Fruit fly (Drosophila melanogaster): ENCODE results near the gene CG9514.

Gene CG9514

DNA sequence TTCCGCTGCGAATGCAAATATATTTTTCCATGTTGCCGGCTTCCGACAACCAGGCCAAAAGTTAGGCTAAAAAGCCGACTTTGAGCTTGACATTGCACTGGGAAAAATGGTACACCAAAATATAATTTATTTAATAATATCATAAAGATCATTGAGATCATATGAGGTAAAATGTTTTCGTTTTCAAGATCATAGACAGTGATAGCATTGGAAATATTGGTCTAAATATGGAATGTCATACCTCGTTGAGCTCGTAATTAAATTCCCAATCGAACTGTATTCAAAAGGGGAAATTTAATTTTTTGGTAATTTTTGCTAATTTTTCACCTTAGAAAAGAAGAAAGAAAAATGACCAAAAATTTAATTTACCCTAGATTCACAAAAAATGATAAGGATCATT, 12.7 kb downstream of the CG9514 start (continued):
- TF ChIP-seq Lpt (GFP tag; optimal IDR thresholded peaks at IDR 0.05) (no peak), CG7368 (GFP tag; optimal IDR thresholded peaks at IDR 0.05) (no peak), CG6276 (GFP tag; optimal IDR thresholded peaks at IDR 0.05) (no peak), acj6 (GFP tag; optimal IDR thresholded peaks at IDR 0.05) (no peak), Sox14 (GFP tag; optimal IDR thresholded peaks at IDR 0.05) (no peak), Hr39 (GFP tag; optimal IDR thresholded peaks at IDR 0.05) (no peak), CG10631 (GFP tag; optimal IDR thresholded peaks at IDR 0.05) (no peak), fd85E (GFP tag; optimal IDR thresholded peaks at IDR 0.05) (no peak), Met (GFP tag; optimal IDR thresholded peaks at IDR 0.05) (no peak), CG11902 (GFP tag; optimal IDR thresholded peaks at IDR 0.05) (no peak), topi (GFP tag; optimal IDR thresholded peaks at IDR 0.05) (no peak), Blimp-1 (GFP tag; optimal IDR thresholded peaks at IDR 0.05) (no peak), esn (GFP tag; optimal IDR thresholded peaks at IDR 0.05) (no peak), spab (GFP tag; optimal IDR thresholded peaks at IDR 0.05) (no peak), vri (GFP tag; optimal IDR thresholded peaks at IDR 0.05) (no peak), CG16779 (tag; optimal IDR thresholded peaks at IDR 0.05) (no peak), CG4318 (GFP tag; optimal IDR thresholded peaks at IDR 0.05) (peak; percentile 21), CG9139 (GFP tag; optimal IDR thresholded peaks at IDR 0.05) (no peak), lz (GFP tag; optimal IDR thresholded peaks at IDR 0.05) (no peak)

DNA sequence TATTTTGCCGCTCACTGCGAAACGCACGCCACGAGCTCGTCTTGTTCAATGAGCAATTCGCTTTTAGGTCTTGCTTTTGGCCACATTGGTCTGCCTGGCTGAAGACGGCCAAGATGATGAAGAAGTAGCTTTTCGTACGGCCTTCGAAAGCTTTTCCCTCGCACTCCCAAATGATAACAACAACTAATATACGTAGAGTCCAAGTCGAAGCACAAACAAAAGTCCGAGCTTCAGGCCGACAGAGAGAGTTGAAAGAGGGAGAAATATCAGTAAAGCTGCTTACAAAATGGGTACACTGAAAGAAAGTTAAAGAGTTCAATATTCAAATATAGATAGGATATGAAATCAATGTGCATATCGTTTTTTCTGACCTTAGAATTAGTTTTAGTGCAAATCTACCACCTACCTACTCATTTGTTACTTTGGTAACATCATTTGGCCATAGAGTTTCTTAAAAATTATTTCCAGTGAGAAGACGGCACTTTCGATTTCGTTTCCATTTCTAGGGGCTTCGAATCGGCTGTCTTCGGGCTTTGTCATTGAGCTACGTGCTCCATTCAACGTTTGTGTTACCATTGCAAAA, 14.1 kb downstream of the CG9514 start, which contains the start of the genes CG45064 and CG45065:
Gene CG45064, minus strand, starts transcription at position 51 of the 583 bp plus-strand sequence.
Gene CG45065, minus strand, starts transcription at position 51 of the 583 bp plus-strand sequence.
- TF ChIP-seq dac (GFP tag; optimal IDR thresholded peaks at IDR 0.05) = peak; percentile 83
- TF ChIP-seq CG31627 (GFP tag; optimal IDR thresholded peaks at IDR 0.05) = peak; percentile 88
- peak; percentile 94 for TF ChIP-seq eg (GFP tag; IDR thresholded peaks at IDR 0.05)
- no peak for TF ChIP-seq CG9139 (GFP tag; optimal IDR thresholded peaks at IDR 0.05)
- peak; percentile 92 for TF ChIP-seq esn (GFP tag; optimal IDR thresholded peaks at IDR 0.05)
- TF ChIP-seq CG11902 (GFP tag; optimal IDR thresholded peaks at IDR 0.05) = peak; percentile 80
- TF ChIP-seq pdm3 (GFP tag; optimal IDR thresholded peaks at IDR 0.05) = peak; percentile 91
- peak; percentile 41 for TF ChIP-seq Hr38 (GFP tag; optimal IDR thresholded peaks at IDR 0.05)
- TF ChIP-seq CG10631 (GFP tag; optimal IDR thresholded peaks at IDR 0.05) = peak; percentile 84
- TF ChIP-seq CG8319 (GFP tag; optimal IDR thresholded peaks at IDR 0.05) = peak; percentile 86
- no peak for TF ChIP-seq CG6854 (GFP tag; optimal IDR thresholded peaks at IDR 0.05)
- peak; percentile 89 for TF ChIP-seq CG3919 (GFP tag; optimal IDR thresholded peaks at IDR 0.05)
- peak; percentile 67 for TF ChIP-seq svp (GFP tag)
- TF ChIP-seq topi (GFP tag; optimal IDR thresholded peaks at IDR 0.05) = peak; percentile 85
- TF ChIP-seq Met (GFP tag; optimal IDR thresholded peaks at IDR 0.05) = peak; percentile 89
- TF ChIP-seq Hr39 (GFP tag; optimal IDR thresholded peaks at IDR 0.05) = peak; percentile 89
- TF ChIP-seq spab (GFP tag; optimal IDR thresholded peaks at IDR 0.05) = peak; percentile 45
- TF ChIP-seq cyc (GFP tag; optimal IDR thresholded peaks at IDR 0.05) = peak; percentile 84
- peak; percentile 36 for TF ChIP-seq Eip93F (GFP tag; optimal IDR thresholded peaks at IDR 0.05)
- TF ChIP-seq CG8119 (GFP tag; IDR thresholded peaks at IDR 0.05) = peak; percentile 94
- TF ChIP-seq CG11762 (GFP tag; optimal IDR thresholded peaks at IDR 0.05; ENCODE audit: insufficient read depth) = peak; percentile 85
- TF ChIP-seq Sox15 (GFP tag; optimal IDR thresholded peaks at IDR 0.05) = peak; percentile 86
- TF ChIP-seq salr (GFP tag; optimal IDR thresholded peaks at IDR 0.05) = peak in 1 of 2 experiments; percentile 57
- TF ChIP-seq acj6 (GFP tag; optimal IDR thresholded peaks at IDR 0.05) = peak; percentile 86
- peak; percentile 62; the same call in 1 of the 2 replicates for TF ChIP-seq CG11294 (GFP tag; IDR thresholded peaks at IDR 0.05)
- TF ChIP-seq ss (GFP tag; optimal IDR thresholded peaks at IDR 0.05) = peak; percentile 17 to 70
- peak; percentile 81 for TF ChIP-seq Smox (GFP tag; optimal IDR thresholded peaks at IDR 0.05)
- TF ChIP-seq CG6808 (GFP tag; optimal IDR thresholded peaks at IDR 0.05) = peak; percentile 47
- peak; percentile 97 for TF ChIP-seq Hr4 (GFP tag; optimal IDR thresholded peaks at IDR 0.05)
- TF ChIP-seq CG16779 (tag; optimal IDR thresholded peaks at IDR 0.05) = peak; percentile 52
- TF ChIP-seq CG3032 (tag; optimal IDR thresholded peaks at IDR 0.05) = peak; percentile 64
- peak; percentile 88 for TF ChIP-seq Sox102F (GFP tag; optimal IDR thresholded peaks at IDR 0.05)
- peak; percentile 98 for TF ChIP-seq Blimp-1 (GFP tag; optimal IDR thresholded peaks at IDR 0.05)
- peak; percentile 90 for TF ChIP-seq CG6276 (GFP tag; optimal IDR thresholded peaks at IDR 0.05)
- TF ChIP-seq Gug (GFP tag; IDR thresholded peaks at IDR 0.05) = peak; percentile 83
- TF ChIP-seq vri (GFP tag; optimal IDR thresholded peaks at IDR 0.05) = peak; percentile 73
- TF ChIP-seq Lpt (GFP tag; optimal IDR thresholded peaks at IDR 0.05) = peak; percentile 91
- TF ChIP-seq Eip75B (GFP tag; optimal IDR thresholded peaks at IDR 0.05) = peak; percentile 90
- peak; percentile 89 for TF ChIP-seq OdsH (GFP tag; optimal IDR thresholded peaks at IDR 0.05)
- peak; percentile 79 for TF ChIP-seq CG7368 (GFP tag; optimal IDR thresholded peaks at IDR 0.05)
- peak; percentile 64 for TF ChIP-seq fd85E (GFP tag; optimal IDR thresholded peaks at IDR 0.05)
- no peak for TF ChIP-seq CG1621 (tag; optimal IDR thresholded peaks at IDR 0.05)
- TF ChIP-seq Eip78C (GFP tag) = peak; percentile 97
- TF ChIP-seq fd59A (GFP tag; optimal IDR thresholded peaks at IDR 0.05) = peak; percentile 21
